Worm (Caenorhabditis elegans) whole organism, young adult: ENCODE results near the gene fbxc-40.

ENCODE experiments used
- Y56A3A.18 ChIP-seq: fragments of 200-800 bp; sonication (Bioruptor generic); IDR thresholded peaks from 2 replicates; pipeline ENCODE4 v1.3.6; 2022; ENCODE audit warnings: missing genetic modification reagents, missing genetic modification characterization, missing compliant biosample characterization
- ama-1 ChIP-seq, 3 experiments: fragments of 150-350 bp in 1 of 3; sonication (generic microtip) in 2 of 3; optimal IDR thresholded peaks; 2 replicates each; lab custom pipeline; 2014 to 2018; ENCODE audit warnings: missing biosample characterization in 2 of 3, missing genetic modification characterization in 2 of 3, missing genetic modification reagents in 2 of 3

DNA sequence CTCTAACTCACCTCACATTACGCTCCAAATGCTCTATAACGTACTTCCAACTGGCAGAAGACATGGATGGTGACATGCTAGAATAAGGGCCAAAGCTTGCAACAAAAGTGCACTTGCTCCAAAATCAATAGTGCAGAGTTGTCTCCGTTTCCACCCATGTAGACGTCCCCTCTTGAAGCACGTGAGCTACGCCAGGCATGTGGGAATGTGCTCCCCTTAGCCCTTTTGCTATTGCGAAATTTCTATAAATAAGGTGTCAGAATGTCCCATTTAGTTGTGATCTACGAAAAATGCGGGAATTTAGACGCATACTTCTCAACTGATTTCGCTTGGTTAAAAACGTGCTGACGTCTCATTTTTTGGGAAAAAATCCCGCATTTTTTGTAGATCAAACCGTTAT lies 35.4 kb upstream of the fbxc-40 start:
- TF ChIP-seq Y56A3A.18 (GFP tag; lab: Robert Waterston, UW): no peak
- no peak for TF ChIP-seq ama-1 (optimal IDR thresholded peaks at IDR 0.05; lab: Kevin White, UChicago)
- TF ChIP-seq ama-1 (GFP tag; optimal IDR thresholded peaks at IDR 0.05; lab: Kevin White, UChicago): no peak
